Worm (Caenorhabditis elegans): ENCODE results near the gene atf-7.

The atf-7 gene

DNA sequence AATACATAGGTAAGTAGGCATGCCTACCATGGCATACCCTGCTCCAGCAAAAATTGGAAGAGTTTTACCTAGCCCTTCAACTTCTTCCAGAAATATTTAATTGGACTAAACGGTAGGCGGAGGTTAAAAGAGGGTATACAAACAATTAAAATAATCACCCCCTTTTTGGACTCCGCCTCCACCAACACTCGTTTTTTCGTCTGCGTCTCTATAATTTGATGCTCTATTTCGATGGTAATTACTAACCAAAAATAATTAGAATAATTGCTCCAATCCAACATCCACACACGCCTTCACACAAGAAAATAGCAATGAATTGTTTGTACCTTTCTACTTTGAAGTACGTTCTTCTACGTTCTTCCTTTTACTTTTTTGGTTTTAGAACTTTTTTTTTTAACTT is 46.1 kb downstream of the atf-7 start:
- no peak for TF ChIP-seq ztf-11 (tag; optimal IDR thresholded peaks at IDR 0.05)
- no peak for TF ChIP-seq zag-1 (tag; optimal IDR thresholded peaks at IDR 0.05)
- no peak for TF ChIP-seq lin-39 (tag; optimal IDR thresholded peaks at IDR 0.05)
- TF ChIP-seq ztf-4 (tag; optimal IDR thresholded peaks at IDR 0.05): no peak
- TF ChIP-seq nfya-1 (tag; optimal IDR thresholded peaks at IDR 0.05; ENCODE audit: insufficient read depth): peak; percentile 7
- TF ChIP-seq jun-1 (tag; optimal IDR thresholded peaks at IDR 0.05): no peak
- TF ChIP-seq ama-1 (optimal IDR thresholded peaks at IDR 0.05): no peak
- TF ChIP-seq aly-2 (tag; optimal IDR thresholded peaks at IDR 0.05): no peak
- TF ChIP-seq fkh-2 (tag; optimal IDR thresholded peaks at IDR 0.05): no peak
- TF ChIP-seq pha-4 (tag; optimal IDR thresholded peaks at IDR 0.05): no peak
- peak; percentile 16 for TF ChIP-seq nhr-23 (tag; optimal IDR thresholded peaks at IDR 0.05)

- TF ChIP-seq nfya-1 (tag; optimal IDR thresholded peaks at IDR 0.05; ENCODE audit: insufficient read depth) (peak; percentile 71), ama-1 (optimal IDR thresholded peaks at IDR 0.05) (no peak), egl-27 (tag; optimal IDR thresholded peaks at IDR 0.05) (no peak), nhr-23 (tag; optimal IDR thresholded peaks at IDR 0.05) (peak; percentile 9)
These were observed 47.9 kb downstream of the atf-7 start for ce11 chrIII:4450773-4451423.

ce11 chrIII:4449893-4450579 is 48.8 kb downstream of the atf-7 start, which contains the start of gene ceh-43:
ceh-43 (minus strand) TSS chrIII:4449943.
- TF ChIP-seq elt-2 (tag; optimal IDR thresholded peaks at IDR 0.05) (peak; percentile 49), eor-1 (tag; optimal IDR thresholded peaks at IDR 0.05) (no peak), jun-1 (tag; optimal IDR thresholded peaks at IDR 0.05) (no peak)

- TF ChIP-seq nfya-1 (tag; optimal IDR thresholded peaks at IDR 0.05; ENCODE audit: insufficient read depth) (peak; percentile 41), ceh-82 (tag; optimal IDR thresholded peaks at IDR 0.05) (no peak)
These were observed 49.5 kb downstream of the atf-7 start for ce11 chrIII:4449357-4449756.

DNA sequence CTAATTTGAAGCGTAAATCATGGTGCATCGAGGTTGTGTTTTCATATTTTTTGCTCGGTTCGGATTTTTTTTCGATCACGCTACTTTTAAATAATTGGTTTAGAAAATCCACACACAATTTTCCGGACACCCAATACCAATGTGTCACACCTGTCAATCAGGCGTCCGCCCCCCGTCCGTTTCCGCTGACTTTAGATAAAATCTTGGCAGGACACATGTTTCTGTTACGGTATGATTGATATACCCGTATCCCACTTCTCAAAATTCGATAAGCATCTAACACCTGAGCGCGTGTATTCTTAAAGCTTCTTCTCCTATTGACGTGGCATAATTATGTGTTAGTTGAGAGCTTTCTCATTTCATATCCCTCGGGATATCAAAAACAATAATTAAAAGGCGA is 50.8 kb downstream of the atf-7 start:
- TF ChIP-seq lin-39 (tag; optimal IDR thresholded peaks at IDR 0.05): no peak
- no peak for TF ChIP-seq unc-39 (tag; optimal IDR thresholded peaks at IDR 0.05)
- no peak for TF ChIP-seq ceh-82 (tag; optimal IDR thresholded peaks at IDR 0.05)

DNA sequence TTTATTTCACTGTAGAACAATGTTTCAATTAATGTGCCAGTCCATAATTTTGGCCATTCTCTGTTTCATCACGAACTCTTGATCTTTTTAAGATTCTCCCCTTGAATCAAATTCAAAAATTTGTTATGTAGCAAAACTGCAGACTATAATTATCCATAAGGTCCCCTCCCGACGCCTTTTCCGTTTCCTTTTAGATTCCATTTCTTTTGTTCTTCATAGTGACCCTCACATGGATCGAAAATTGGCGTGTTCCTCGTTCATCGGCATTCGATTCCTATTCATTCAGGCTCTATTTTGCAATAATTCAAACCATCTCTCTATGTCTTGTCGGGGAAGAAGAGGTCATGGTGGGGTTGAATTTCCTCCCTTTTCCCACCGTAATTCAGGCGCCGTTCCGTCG is 54.4 kb downstream of the atf-7 start:
- TF ChIP-seq ztf-4 (tag; optimal IDR thresholded peaks at IDR 0.05) (no peak), fkh-10 (GFP tag; optimal IDR thresholded peaks at IDR 0.05) (no peak), lin-15B (tag; optimal IDR thresholded peaks at IDR 0.05) (no peak), ceh-16 (tag; optimal IDR thresholded peaks at IDR 0.05) (no peak), fos-1 (tag; optimal IDR thresholded peaks at IDR 0.05) (no peak), pqm-1 (tag; optimal IDR thresholded peaks at IDR 0.05) (no peak), nhr-23 (tag; optimal IDR thresholded peaks at IDR 0.05) (no peak), lin-39 (tag; optimal IDR thresholded peaks at IDR 0.05) (no peak), mdl-1 (tag; optimal IDR thresholded peaks at IDR 0.05) (no peak), elt-2 (tag; optimal IDR thresholded peaks at IDR 0.05) (no peak), ztf-11 (tag; optimal IDR thresholded peaks at IDR 0.05) (no peak), nhr-25 (tag; optimal IDR thresholded peaks at IDR 0.05) (no peak), lsy-12 (tag; optimal IDR thresholded peaks at IDR 0.05) (no peak)

ce11 chrIII:4441781-4442180 is 57.1 kb downstream of the atf-7 start, which contains the start of gene nex-3:
nex-3 (plus strand) TSS chrIII:4442081.
- TF ChIP-seq nhr-67 (tag; optimal IDR thresholded peaks at IDR 0.05): no peak
